Fruit fly (Drosophila melanogaster): ENCODE results near the gene CG4318.

Gene CG4318

DNA sequence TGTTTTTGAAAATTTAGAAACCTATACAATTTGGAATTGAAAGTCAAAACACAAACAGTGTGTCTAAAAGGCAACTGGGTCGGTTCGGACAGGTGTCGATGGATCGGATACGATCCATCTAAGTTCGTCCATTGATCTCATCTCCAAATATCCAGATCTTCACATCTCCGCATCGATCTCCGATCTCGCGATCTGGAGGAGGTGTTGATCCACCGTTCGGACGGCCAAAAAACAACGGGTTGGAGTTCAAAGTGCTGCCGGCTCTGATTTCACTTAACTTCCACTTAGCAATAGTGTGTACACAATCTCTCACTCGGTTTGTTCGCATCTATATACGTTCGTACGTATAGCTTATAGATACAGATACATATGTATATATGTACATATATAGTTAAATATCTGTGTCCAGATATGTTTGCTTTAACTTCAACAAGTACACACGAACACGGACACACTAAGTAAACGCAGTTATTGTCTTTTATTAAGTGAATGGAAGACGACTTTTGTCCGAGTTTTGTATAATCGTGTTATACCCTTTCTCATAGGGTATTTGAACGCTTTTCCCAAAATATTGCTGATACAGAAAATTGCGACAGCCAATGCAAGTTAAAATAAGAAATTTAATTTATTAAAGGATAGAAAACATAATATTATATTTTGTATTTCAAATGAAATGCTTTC, 46.4 kb downstream of the CG4318 start, which contains the start of gene Fer3HCH (continued):
- TF ChIP-seq wek (GFP tag; optimal IDR thresholded peaks at IDR 0.05) (no peak), peb (GFP tag; IDR thresholded peaks at IDR 0.05) (no peak), Sox102F (GFP tag; optimal IDR thresholded peaks at IDR 0.05) (peak; percentile 42), CG8281 (tag; optimal IDR thresholded peaks at IDR 0.05) (no peak), CG13296 (GFP tag; optimal IDR thresholded peaks at IDR 0.05) (peak; percentile 36), br (optimal IDR thresholded peaks at IDR 0.05) (no peak), CG5180 (GFP tag; optimal IDR thresholded peaks at IDR 0.05) (peak; percentile 27), Side (GFP tag; optimal IDR thresholded peaks at IDR 0.05) (no peak), CG30020 (tag; optimal IDR thresholded peaks at IDR 0.05) (no peak), CG2129 (GFP tag; IDR thresholded peaks at IDR 0.05; ENCODE audit: partially characterized antibody) (no peak), Elba2 (GFP tag; optimal IDR thresholded peaks at IDR 0.05) (no peak), HLH3B (GFP tag; IDR thresholded peaks at IDR 0.05) (no peak), CG12659 (GFP tag; optimal IDR thresholded peaks at IDR 0.05) (no peak), Stat92E (GFP tag; optimal IDR thresholded peaks at IDR 0.05) (no peak), Dfd (GFP tag; optimal IDR thresholded peaks at IDR 0.05) (no peak), chinmo (GFP tag; IDR thresholded peaks at IDR 0.05; ENCODE audit: partially characterized antibody) (no peak), tll (GFP tag; optimal IDR thresholded peaks at IDR 0.05) (no peak), gcm (GFP tag; optimal IDR thresholded peaks at IDR 0.05) (no peak), HLH4C (GFP tag; IDR thresholded peaks at IDR 0.05; ENCODE audit: partially characterized antibody) (no peak), CG2889 (GFP tag; IDR thresholded peaks at IDR 0.05) (no peak), nom (GFP tag; optimal IDR thresholded peaks at IDR 0.05) (peak; percentile 43), bsh (GFP tag; optimal IDR thresholded peaks at IDR 0.05) (peak in 1 of 2 experiments; percentile 20), TFAM (GFP tag; optimal IDR thresholded peaks at IDR 0.05) (no peak), Eip74EF (GFP tag; optimal IDR thresholded peaks at IDR 0.05) (no peak), kni (GFP tag; optimal IDR thresholded peaks at IDR 0.05) (peak; percentile 70), bowl (GFP tag; IDR thresholded peaks at IDR 0.05) (no peak), Sox100B (GFP tag; optimal IDR thresholded peaks at IDR 0.05) (peak; percentile 27), pan (optimal IDR thresholded peaks at IDR 0.05) (no peak), pan (GFP tag; optimal IDR thresholded peaks at IDR 0.05 in 1 of 2, IDR thresholded peaks at IDR 0.05 in 1 of 2) (no peak), CG14710 (tag; optimal IDR thresholded peaks at IDR 0.05) (peak; percentile 3), HHEX (GFP tag; optimal IDR thresholded peaks at IDR 0.05) (peak; percentile 4), Fer1 (GFP tag; optimal IDR thresholded peaks at IDR 0.05) (peak; percentile 9), ato (GFP tag; IDR thresholded peaks at IDR 0.05; ENCODE audit: partially characterized antibody) (no peak), tup (GFP tag; optimal IDR thresholded peaks at IDR 0.05) (no peak), CG17568 (GFP tag; optimal IDR thresholded peaks at IDR 0.05) (peak; percentile 25), Doc3 (GFP tag; IDR thresholded peaks at IDR 0.05; ENCODE audit: partially characterized antibody) (no peak), CG11398 (GFP tag; optimal IDR thresholded peaks at IDR 0.05) (no peak), CG8924 (tag; optimal IDR thresholded peaks at IDR 0.05) (peak; percentile 12), Tbp (GFP tag; optimal IDR thresholded peaks at IDR 0.05) (no peak), CG34224 (GFP tag; IDR thresholded peaks at IDR 0.05; ENCODE audit: partially characterized antibody) (no peak), ems (GFP tag; optimal IDR thresholded peaks at IDR 0.05) (no peak), CG15696 (tag; optimal IDR thresholded peaks at IDR 0.05) (peak; percentile 50), corto (GFP tag; optimal IDR thresholded peaks at IDR 0.05) (no peak), fru (optimal IDR thresholded peaks at IDR 0.05) (no peak), CG8765 (GFP tag; IDR thresholded peaks at IDR 0.05) (no peak), CG1024 (GFP tag; IDR thresholded peaks at IDR 0.05) (0 out of 2 replicates have a peak, but pooled peaks have one; percentile 20), CG11504 (tag; optimal IDR thresholded peaks at IDR 0.05) (peak; percentile 11), CG4707 (GFP tag; optimal IDR thresholded peaks at IDR 0.05) (peak; percentile 20)
